Fruit fly (Drosophila melanogaster): ENCODE data around the gene CG4619.

The CG4619 gene

dm6 chr2L:9938631-9939256 is at the start of gene CG4619, which contains the start of gene Datp (continued):
- TF ChIP-seq maf-S (GFP tag; optimal IDR thresholded peaks at IDR 0.05) (peak; percentile 25), H15 (GFP tag; IDR thresholded peaks at IDR 0.05) (peak; percentile 65; the same call in 2 of the 3 replicates), CG10543 (GFP tag; optimal IDR thresholded peaks at IDR 0.05) (peak; percentile 29), Lpt (GFP tag; optimal IDR thresholded peaks at IDR 0.05) (no peak), Jarid2 (GFP tag; optimal IDR thresholded peaks at IDR 0.05) (peak; percentile 6), CG2889 (GFP tag; IDR thresholded peaks at IDR 0.05) (0 out of 3 replicates have a peak, but pooled peaks have one; percentile 6), CG18619 (GFP tag; optimal IDR thresholded peaks at IDR 0.05) (peak; percentile 54), CG9609 (GFP tag; optimal IDR thresholded peaks at IDR 0.05) (peak; percentile 51), inv (GFP tag; IDR thresholded peaks at IDR 0.05; ENCODE audit: partially characterized antibody) (no peak), YL-1 (GFP tag; optimal IDR thresholded peaks at IDR 0.05) (peak; percentile 68), dpn (GFP tag; optimal IDR thresholded peaks at IDR 0.05) (peak; percentile 63 to 66), CG17186 (GFP tag; optimal IDR thresholded peaks at IDR 0.05) (peak; percentile 40), emc (GFP tag; optimal IDR thresholded peaks at IDR 0.05) (peak; percentile 38), CG10267 (tag; optimal IDR thresholded peaks at IDR 0.05) (peak; percentile 92), CG31365 (tag; optimal IDR thresholded peaks at IDR 0.05) (no peak), Nf-YB (GFP tag; optimal IDR thresholded peaks at IDR 0.05) (no peak), CG15011 (GFP tag; optimal IDR thresholded peaks at IDR 0.05) (no peak), toy (GFP tag; IDR thresholded peaks at IDR 0.05) (no peak), Elba2 (GFP tag; optimal IDR thresholded peaks at IDR 0.05) (peak; percentile 61), CG15479 (GFP tag; optimal IDR thresholded peaks at IDR 0.05) (no peak), unc-4 (GFP tag; IDR thresholded peaks at IDR 0.05; ENCODE audit: partially characterized antibody) (peak; percentile 37; the same call in 1 of the 2 replicates), crp (GFP tag; optimal IDR thresholded peaks at IDR 0.05) (peak in 1 of 2 experiments; percentile 87), fu2 (GFP tag; optimal IDR thresholded peaks at IDR 0.05) (peak; percentile 69), CG12942 (GFP tag; optimal IDR thresholded peaks at IDR 0.05) (peak; percentile 50), kni (GFP tag; optimal IDR thresholded peaks at IDR 0.05) (peak; percentile 32), tap (tag; optimal IDR thresholded peaks at IDR 0.05) (no peak), Drgx (GFP tag; IDR thresholded peaks at IDR 0.05) (peak; percentile 36; the same call in 1 of the 2 replicates), ap (GFP tag; IDR thresholded peaks at IDR 0.05) (no peak), CG10431 (GFP tag; optimal IDR thresholded peaks at IDR 0.05) (peak; percentile 68), CG10959 (GFP tag; IDR thresholded peaks at IDR 0.05) (no peak), CG10209 (GFP tag; optimal IDR thresholded peaks at IDR 0.05) (peak; percentile 50), CG1647 (GFP tag; optimal IDR thresholded peaks at IDR 0.05) (peak; percentile 21), Hmx (GFP tag; optimal IDR thresholded peaks at IDR 0.05) (no peak), CG9797 (GFP tag; optimal IDR thresholded peaks at IDR 0.05) (peak; percentile 8), sisA (GFP tag; IDR thresholded peaks at IDR 0.05) (no peak), Taf1 (GFP tag; IDR thresholded peaks at IDR 0.05) (peak; percentile 33; the same call in 1 of the 2 replicates), CG31441 (GFP tag; IDR thresholded peaks at IDR 0.05) (no peak), CG31224 (GFP tag; IDR thresholded peaks at IDR 0.05) (no peak), CG13287 (GFP tag; IDR thresholded peaks at IDR 0.05; ENCODE audit: partially characterized antibody) (peak; percentile 26; the same call in 1 of the 2 replicates), lab (GFP tag; optimal IDR thresholded peaks at IDR 0.05) (peak; percentile 64), CG17912 (GFP tag; optimal IDR thresholded peaks at IDR 0.05) (peak; percentile 56), Sry-δ (GFP tag; optimal IDR thresholded peaks at IDR 0.05) (peak; percentile 30), NfI (GFP tag; optimal IDR thresholded peaks at IDR 0.05) (peak; percentile 61), gfzf (GFP tag; optimal IDR thresholded peaks at IDR 0.05) (no peak), tna (GFP tag; IDR thresholded peaks at IDR 0.05; ENCODE audit: partially characterized antibody) (no peak), kay (GFP tag; optimal IDR thresholded peaks at IDR 0.05) (no peak), disco-r (GFP tag; optimal IDR thresholded peaks at IDR 0.05) (peak; percentile 20), CG3847 (GFP tag; IDR thresholded peaks at IDR 0.05) (peak; percentile 83), CG7786 (GFP tag; optimal IDR thresholded peaks at IDR 0.05) (peak; percentile 60)
